Worm (Caenorhabditis elegans) whole organism, L2 larva: ENCODE results near the gene pxn-2.

Experiments
- C34F6.9 ChIP-seq: fragments of 150-350 bp; optimal IDR thresholded peaks from 2 replicates; lab custom pipeline; 2014; ENCODE audit warnings: missing biosample characterization, missing genetic modification characterization
- alr-1 ChIP-seq: fragments of 150-350 bp; optimal IDR thresholded peaks from 2 replicates; lab custom pipeline; 2014; ENCODE audit warnings: missing biosample characterization, missing genetic modification characterization
- ama-1 ChIP-seq: fragments of 150-350 bp; optimal IDR thresholded peaks from 2 replicates; lab custom pipeline; 2018; ENCODE audit warnings: inconsistent platforms
- ceh-82 ChIP-seq: fragments of 150-350 bp; optimal IDR thresholded peaks from 2 replicates; lab custom pipeline; 2014; ENCODE audit warnings: missing biosample characterization, missing genetic modification characterization
- dmd-4 ChIP-seq: sonication (generic microtip); optimal IDR thresholded peaks from 2 replicates; lab custom pipeline; 2017; ENCODE audit warnings: missing biosample characterization, missing genetic modification characterization
- elt-3 ChIP-seq: sonication (generic microtip); optimal IDR thresholded peaks from 2 replicates; lab custom pipeline; 2017; ENCODE audit warnings: missing biosample characterization, missing genetic modification characterization
- fos-1 ChIP-seq: fragments of 150-350 bp; optimal IDR thresholded peaks from 2 replicates; lab custom pipeline; 2014; ENCODE audit warnings: missing biosample characterization, missing genetic modification characterization
- nhr-237 ChIP-seq: fragments of 150-350 bp; optimal IDR thresholded peaks from 2 replicates; lab custom pipeline; 2014; ENCODE audit warnings: missing biosample characterization, missing genetic modification characterization
- unc-62 ChIP-seq: fragments of 150-350 bp; optimal IDR thresholded peaks from 2 replicates; lab custom pipeline; 2014; ENCODE audit warnings: missing biosample characterization, missing genetic modification reagents, missing genetic modification characterization
- zag-1 ChIP-seq: fragments of 150-350 bp; optimal IDR thresholded peaks from 2 replicates; lab custom pipeline; 2014; ENCODE audit warnings: missing biosample characterization, missing genetic modification characterization
- ztf-11 ChIP-seq: sonication (generic microtip); optimal IDR thresholded peaks from 2 replicates; lab custom pipeline; 2017; ENCODE audit warnings: missing biosample characterization, missing genetic modification characterization
- ztf-4 ChIP-seq: fragments of 150-350 bp; optimal IDR thresholded peaks from 2 replicates; lab custom pipeline; 2014; ENCODE audit warnings: missing biosample characterization, missing genetic modification characterization

- TF ChIP-seq zag-1: no peak
- no peak for TF ChIP-seq elt-3 (tag; lab: Kevin White, UChicago)
- no peak for TF ChIP-seq ztf-11 (tag; lab: Kevin White, UChicago)
- no peak for TF ChIP-seq nhr-237
- TF ChIP-seq unc-62 (GFP tag; lab: Kevin White, UChicago): no peak
- no peak for TF ChIP-seq fos-1
- TF ChIP-seq dmd-4 (tag; lab: Kevin White, UChicago): no peak
- TF ChIP-seq ceh-82: no peak
- TF ChIP-seq C34F6.9 (tag; lab: Kevin White, UChicago): no peak
- no peak for TF ChIP-seq ama-1 (lab: Kevin White, UChicago)
- no peak for TF ChIP-seq alr-1 (tag; lab: Kevin White, UChicago)
- TF ChIP-seq ztf-4: no peak
Observed at ce11 chrX:11001750-11002149, 22.7 kb upstream of the pxn-2 start, which contains the start of gene col-177.
